Fruit fly (Drosophila melanogaster): Measurements from ENCODE around the gene CG34138.

DNA sequence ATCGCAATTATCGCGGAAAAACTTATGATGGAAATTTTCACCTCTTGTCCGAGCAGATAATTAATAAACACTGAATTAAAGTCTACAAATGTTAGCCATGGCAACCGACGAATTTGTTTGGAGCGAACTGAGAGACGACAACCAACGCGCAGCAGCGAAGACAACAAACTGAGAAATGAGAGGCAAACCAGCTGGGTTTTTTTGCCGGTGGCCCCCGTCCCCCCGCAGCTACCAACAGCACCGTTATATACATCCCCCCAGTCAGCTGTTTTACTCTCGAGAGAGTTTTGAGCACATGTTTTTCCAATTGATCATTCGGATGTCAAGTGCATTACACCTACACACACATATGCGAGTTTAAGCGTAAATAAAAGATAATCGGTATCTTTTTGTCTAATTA is 6.3 kb downstream of the CG34138 start:
- no peak for TF ChIP-seq gl (tag; optimal IDR thresholded peaks at IDR 0.05)
- TF ChIP-seq Snoo (tag; optimal IDR thresholded peaks at IDR 0.05), result no peak
- TF ChIP-seq CG8159 (tag; optimal IDR thresholded peaks at IDR 0.05), result no peak
- no peak for TF ChIP-seq CG10348 (GFP tag; IDR thresholded peaks at IDR 0.05)
